Fruit fly (Drosophila melanogaster): Measurements from ENCODE around the gene Ugt37E1.

Ugt37E1 gene

DNA sequence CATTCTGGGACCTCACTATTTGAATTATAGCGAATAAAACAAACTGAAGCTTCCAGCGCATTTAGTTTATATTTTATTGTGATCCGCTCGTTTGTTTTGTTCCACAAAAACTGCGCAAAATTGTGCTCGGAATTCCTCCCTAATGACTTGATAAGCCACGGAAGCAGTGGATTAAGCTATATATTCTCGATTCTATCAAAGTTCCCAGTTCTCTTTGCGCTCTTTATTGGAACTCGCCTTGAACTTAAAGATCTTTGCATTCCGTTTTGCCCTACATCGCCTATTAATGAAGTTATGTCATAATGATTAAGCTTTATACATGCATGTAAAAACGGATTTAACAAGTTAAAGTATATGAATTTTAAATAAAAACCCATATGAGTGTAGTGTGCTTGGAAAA, 40.8 kb downstream of the Ugt37E1 start, which contains the start of gene Nepl9:
Gene Nepl9, minus strand, starts transcription at position 101 of the 400 bp plus-strand sequence.
- no peak for TF ChIP-seq CG17801 (GFP tag; optimal IDR thresholded peaks at IDR 0.05; ENCODE audit: partially characterized antibody)

DNA sequence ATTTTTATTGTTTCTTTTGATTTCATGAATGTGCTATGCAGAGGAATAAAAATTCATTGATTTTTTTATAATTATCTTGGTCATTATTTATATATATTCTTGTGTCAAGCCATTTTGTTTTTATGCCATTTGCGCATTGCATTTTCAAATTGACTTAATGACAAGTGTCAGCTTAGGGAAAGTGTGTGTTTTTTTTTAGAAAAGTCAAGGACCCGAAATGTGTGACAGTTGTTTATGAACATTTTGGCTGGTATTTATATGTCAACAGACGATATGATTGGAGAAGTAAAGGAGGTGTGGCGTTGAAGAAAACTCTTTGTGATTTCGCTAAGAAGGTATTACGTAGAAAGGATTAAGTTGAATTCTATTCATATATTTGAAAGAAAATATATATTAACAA, 41.3 kb downstream of the Ugt37E1 start, which contains the start of the genes SclA and SclB:
Gene SclA, plus strand, starts transcription at position 301 of the 400 bp plus-strand sequence.
Gene SclB, plus strand, starts transcription at position 301 of the 400 bp plus-strand sequence.
- no peak for TF ChIP-seq CG17801 (GFP tag; optimal IDR thresholded peaks at IDR 0.05; ENCODE audit: partially characterized antibody)

DNA sequence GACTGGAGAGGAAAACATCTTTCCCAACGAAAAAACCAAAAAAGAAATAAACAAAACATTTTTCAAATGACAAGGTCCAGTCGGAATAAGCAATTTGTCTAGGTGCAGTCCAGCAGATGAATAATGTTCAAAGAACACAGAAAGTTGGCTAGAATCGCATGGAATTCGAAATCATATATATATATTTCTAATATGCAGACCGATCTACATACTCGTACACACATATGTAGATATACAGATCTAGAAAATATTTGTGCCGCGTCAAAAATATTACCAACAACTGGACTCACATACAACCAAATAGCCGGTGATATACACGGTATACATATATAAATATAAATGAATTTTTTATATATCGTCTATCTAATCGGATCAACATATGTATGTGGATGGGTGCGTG, 43.3 kb downstream of the Ugt37E1 start:
- no peak for TF ChIP-seq CG17801 (GFP tag; optimal IDR thresholded peaks at IDR 0.05; ENCODE audit: partially characterized antibody)

DNA sequence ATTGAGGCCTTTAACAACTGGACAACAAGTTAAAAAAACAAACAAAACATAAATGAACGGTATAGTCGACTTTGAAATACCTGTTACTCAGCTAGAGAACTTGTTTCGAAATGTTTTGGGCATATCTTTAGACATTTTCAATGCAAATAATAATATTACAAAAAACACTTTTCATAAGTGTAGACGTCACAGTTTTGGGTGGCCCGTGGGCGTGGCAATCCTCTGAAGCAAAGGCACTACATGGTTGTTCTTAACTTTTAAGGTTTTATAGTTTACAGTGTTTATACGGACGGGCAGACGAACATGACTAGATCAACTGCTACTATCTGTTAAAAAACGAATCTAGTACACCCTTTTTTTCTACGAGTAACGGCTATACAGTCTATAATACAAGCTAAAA, 46.1 kb downstream of the Ugt37E1 start:
- no peak for TF ChIP-seq CG17801 (GFP tag; optimal IDR thresholded peaks at IDR 0.05; ENCODE audit: partially characterized antibody)

DNA sequence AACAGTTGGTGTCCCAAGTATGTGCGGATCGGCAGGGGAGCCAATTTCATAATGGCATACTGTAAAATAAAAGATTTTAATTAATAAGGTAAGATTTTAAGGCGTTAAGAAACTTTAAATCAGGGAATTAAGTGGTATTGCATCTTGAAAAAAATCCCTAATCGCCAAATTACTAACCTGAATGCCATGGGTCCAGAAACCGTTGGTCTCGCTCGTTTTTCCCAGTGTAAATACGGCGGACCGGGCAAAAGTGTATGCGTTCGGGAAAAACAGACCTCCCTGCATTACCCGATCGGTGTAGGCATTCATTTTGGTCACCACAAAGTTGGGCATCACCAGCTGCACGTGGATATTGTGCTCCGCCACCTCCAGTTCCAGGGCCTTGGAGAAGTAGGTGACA, 46.9 kb downstream of the Ugt37E1 start:
- no peak for TF ChIP-seq CG17801 (GFP tag; optimal IDR thresholded peaks at IDR 0.05; ENCODE audit: partially characterized antibody)

DNA sequence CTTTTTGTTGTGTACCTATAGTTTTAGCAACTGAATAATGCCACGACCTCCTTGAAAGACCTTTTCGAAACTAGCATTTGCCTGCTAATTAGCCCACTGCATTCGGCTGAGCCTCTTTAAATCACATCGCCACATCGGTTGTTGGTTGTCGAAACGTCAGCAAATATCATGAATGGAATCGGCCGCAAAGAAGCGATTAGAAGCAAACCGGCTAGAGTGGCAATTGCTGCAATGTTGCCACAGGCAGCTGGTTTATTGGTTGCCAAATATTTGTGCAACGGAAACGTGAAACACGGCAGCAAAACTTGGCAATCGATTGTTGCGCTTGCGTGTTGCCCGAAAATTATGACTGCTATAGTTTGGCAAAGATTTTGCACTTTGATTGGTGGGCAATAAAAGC, 48.8 kb downstream of the Ugt37E1 start:
- no peak for TF ChIP-seq CG17801 (GFP tag; optimal IDR thresholded peaks at IDR 0.05; ENCODE audit: partially characterized antibody)

DNA sequence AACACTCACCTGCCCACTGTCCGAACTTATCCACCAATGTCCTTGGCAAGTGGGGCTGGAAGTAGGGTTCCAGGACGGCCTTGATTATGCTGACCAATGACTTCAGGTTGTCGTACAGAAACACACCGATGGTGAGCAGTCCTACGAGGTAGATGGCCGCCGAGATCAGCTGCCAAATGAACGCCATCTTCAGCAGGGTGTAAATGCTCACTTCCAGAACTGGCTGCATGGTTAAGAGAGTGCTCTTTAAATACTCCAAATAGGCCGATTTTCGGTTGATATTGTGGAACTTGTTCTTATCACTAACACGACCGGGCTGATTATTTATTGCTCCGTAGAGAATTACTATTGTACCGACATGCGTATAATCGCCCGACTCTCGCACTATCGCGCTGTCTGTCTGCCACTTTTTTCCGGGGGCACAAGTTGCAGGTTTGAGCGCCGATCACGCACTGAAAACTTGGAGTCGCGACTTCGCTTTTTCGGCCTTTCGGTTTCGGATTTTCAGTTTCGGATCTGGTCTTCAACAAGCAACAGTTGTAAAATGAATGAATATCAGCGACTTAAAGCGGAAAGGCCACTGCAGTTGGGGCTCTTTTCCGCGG, 50.4 kb downstream of the Ugt37E1 start:
- TF ChIP-seq CG17801 (GFP tag; optimal IDR thresholded peaks at IDR 0.05; ENCODE audit: partially characterized antibody), result no peak
